Worm (Caenorhabditis elegans) whole organism, L2 larva: ENCODE results near the gene str-44.

ENCODE experiments used
- ama-1 ChIP-seq: fragments of 150-350 bp; optimal IDR thresholded peaks from 2 replicates; lab custom pipeline; 2018; ENCODE audit warnings: inconsistent platforms
- blmp-1 ChIP-seq: sonication (generic microtip); optimal IDR thresholded peaks from 2 replicates; lab custom pipeline; 2017; ENCODE audit warnings: missing genetic modification characterization, mild to moderate bottlenecking, missing compliant biosample characterization, antibody characterized with exemption, moderate library complexity; ENCODE audit not compliant: insufficient read depth
- elt-1 ChIP-seq: fragments of 150-350 bp; optimal IDR thresholded peaks from 2 replicates; lab custom pipeline; 2014; ENCODE audit warnings: missing biosample characterization, missing genetic modification characterization
- lin-11 ChIP-seq: fragments of 150-350 bp; sonication (generic microtip); optimal IDR thresholded peaks from 2 replicates; lab custom pipeline; 2014; ENCODE audit warnings: missing biosample characterization, missing genetic modification characterization, inconsistent platforms, mixed read lengths
- mdl-1 ChIP-seq, 2 experiments: fragments of 150-350 bp in 1 of 2; sonication (generic microtip) in 1 of 2; optimal IDR thresholded peaks; 2 replicates each; lab custom pipeline; 2017; ENCODE audit warnings: missing biosample characterization in 2 of 2, missing genetic modification characterization in 2 of 2
- nhr-12 ChIP-seq: fragments of 150-350 bp; optimal IDR thresholded peaks from 2 replicates; lab custom pipeline; 2014; ENCODE audit warnings: missing biosample characterization, missing genetic modification characterization
- nhr-21 ChIP-seq: fragments of 150-350 bp; optimal IDR thresholded peaks from 2 replicates; lab custom pipeline; 2014; ENCODE audit warnings: missing biosample characterization, missing genetic modification characterization
- nhr-23 ChIP-seq: fragments of 150-350 bp; optimal IDR thresholded peaks from 2 replicates; lab custom pipeline; 2014; ENCODE audit warnings: missing biosample characterization, missing genetic modification reagents, missing genetic modification characterization
- nhr-77 ChIP-seq: fragments of 150-350 bp; optimal IDR thresholded peaks from 2 replicates; lab custom pipeline; 2014; ENCODE audit warnings: missing biosample characterization, missing genetic modification characterization
- unc-62 ChIP-seq: fragments of 150-350 bp; optimal IDR thresholded peaks from 2 replicates; lab custom pipeline; 2014; ENCODE audit warnings: missing biosample characterization, missing genetic modification reagents, missing genetic modification characterization
- ztf-11 ChIP-seq: sonication (generic microtip); optimal IDR thresholded peaks from 2 replicates; lab custom pipeline; 2017; ENCODE audit warnings: missing biosample characterization, missing genetic modification characterization

ce11 chrIV:7219398-7220087, 42.6 kb downstream of the str-44 start, which contains the start of the genes glb-23 and R13A1.1:
- TF ChIP-seq nhr-21 (no peak), ztf-11 (tag; lab: Kevin White, UChicago) (no peak), lin-11 (no peak), nhr-23 (no peak), blmp-1 (tag; lab: Kevin White, UChicago) (no peak), nhr-12 (tag; lab: Kevin White, UChicago) (no peak), unc-62 (no peak), nhr-77 (tag; lab: Kevin White, UChicago) (no peak), ama-1 (lab: Kevin White, UChicago) (no peak), mdl-1 (tag; optimal IDR thresholded peaks at IDR 0.05; lab: Kevin White, UChicago) (no peak), elt-1 (tag; lab: Kevin White, UChicago) (no peak)
